Worm (Caenorhabditis elegans) whole organism, midembryonic: Measurements from ENCODE around the gene mog-4.

Source experiments
- cog-1 ChIP-seq: sonication (generic microtip); optimal IDR thresholded peaks from 2 replicates; lab custom pipeline; 2016; ENCODE audit warnings: missing genetic modification characterization, missing compliant biosample characterization
- flt-1 ChIP-seq: fragments of 200-800 bp; sonication (Bioruptor generic); IDR thresholded peaks from 2 replicates; pipeline ENCODE4 v1.3.6; 2022; ENCODE audit warnings: missing genetic modification characterization, missing compliant biosample characterization
- klf-2 ChIP-seq: fragments of 200-800 bp; sonication (Bioruptor generic); conservative IDR thresholded peaks from 2 replicates; pipeline ENCODE4 v1.3.6; 2022; ENCODE audit warnings: missing genetic modification reagents, missing genetic modification characterization, missing compliant biosample characterization
- med-1 ChIP-seq: sonication (generic microtip); optimal IDR thresholded peaks from 2 replicates; lab custom pipeline; 2017; ENCODE audit warnings: missing genetic modification characterization, mild to moderate bottlenecking, missing compliant biosample characterization, antibody characterized with exemption, missing genetic modification reagents; ENCODE audit not compliant: insufficient read depth
- ref-1 ChIP-seq: fragments of 200-800 bp; sonication (Bioruptor generic); conservative IDR thresholded peaks from 2 replicates; pipeline ENCODE4 v1.3.6; 2022; ENCODE audit warnings: missing genetic modification reagents, missing genetic modification characterization, missing compliant biosample characterization
- tab-1 ChIP-seq: fragments of 200-800 bp; sonication (Bioruptor generic); IDR thresholded peaks from 2 replicates; pipeline ENCODE4 v1.3.6; 2022; ENCODE audit warnings: missing genetic modification characterization, missing compliant biosample characterization
- ztf-29 ChIP-seq: fragments of 200-800 bp; sonication (Bioruptor generic); IDR thresholded peaks from 2 replicates; pipeline ENCODE4 v1.3.6; 2022; ENCODE audit warnings: missing genetic modification reagents, missing genetic modification characterization, missing compliant biosample characterization

- TF ChIP-seq flt-1 (GFP tag; lab: Robert Waterston, UW) (no peak), ztf-29 (GFP tag; lab: Robert Waterston, UW) (no peak), cog-1 (no peak), ref-1 (GFP tag; lab: Robert Waterston, UW) (no peak), tab-1 (GFP tag; lab: Robert Waterston, UW) (no peak), med-1 (no peak), klf-2 (GFP tag; lab: Robert Waterston, UW) (no peak)
Observed at ce11 chrII:14537728-14538127, 23.7 kb downstream of the mog-4 start, which contains the start of the genes clec-147 and C04H5.7.
